Fruit fly (Drosophila melanogaster): ENCODE data around the gene CG13937.

CG13937 gene

dm6 chr3L:1886125-1886544, 3.3 kb upstream of the CG13937 start (continued):
- TF ChIP-seq lmd (GFP tag; IDR thresholded peaks at IDR 0.05) (peak; percentile 75), Drgx (GFP tag; IDR thresholded peaks at IDR 0.05) (peak; percentile 99), mirr (GFP tag; optimal IDR thresholded peaks at IDR 0.05) (no peak), tgo (GFP tag; IDR thresholded peaks at IDR 0.05) (peak; percentile 78), CG1792 (GFP tag; optimal IDR thresholded peaks at IDR 0.05) (peak; percentile 70), CG11093 (GFP tag; IDR thresholded peaks at IDR 0.05) (peak; percentile 64; the same call in 2 of the 3 replicates), dimm (GFP tag; IDR thresholded peaks at IDR 0.05) (peak; percentile 80), yki (optimal IDR thresholded peaks at IDR 0.05) (no peak), knrl (GFP tag; IDR thresholded peaks at IDR 0.05; ENCODE audit: partially characterized antibody) (no peak), gt (GFP tag; IDR thresholded peaks at IDR 0.05) (peak; percentile 61), Mes4 (GFP tag; optimal IDR thresholded peaks at IDR 0.05) (peak; percentile 78), CG7745 (tag; optimal IDR thresholded peaks at IDR 0.05) (no peak), pho (GFP tag; optimal IDR thresholded peaks at IDR 0.05) (peak; percentile 40), CG10431 (GFP tag; optimal IDR thresholded peaks at IDR 0.05) (no peak), nerfin-2 (GFP tag; IDR thresholded peaks at IDR 0.05; ENCODE audit: partially characterized antibody) (no peak), CG10959 (GFP tag; IDR thresholded peaks at IDR 0.05) (peak; percentile 95), Hey (tag; optimal IDR thresholded peaks at IDR 0.05) (no peak), gem (tag; optimal IDR thresholded peaks at IDR 0.05) (peak; percentile 90), D (optimal IDR thresholded peaks at IDR 0.05) (no peak), D (GFP tag; optimal IDR thresholded peaks at IDR 0.05) (peak; percentile 84), CG16863 (GFP tag; optimal IDR thresholded peaks at IDR 0.05) (peak; percentile 89), aop (GFP tag; IDR thresholded peaks at IDR 0.05) (peak; percentile 63), gro (GFP tag; optimal IDR thresholded peaks at IDR 0.05) (no peak), HmgD (GFP tag; optimal IDR thresholded peaks at IDR 0.05) (no peak), CG17829 (tag; optimal IDR thresholded peaks at IDR 0.05) (peak; percentile 85), CG43689 (GFP tag; IDR thresholded peaks at IDR 0.05) (peak; percentile 60; the same call in 1 of the 2 replicates), wek (GFP tag; optimal IDR thresholded peaks at IDR 0.05) (peak; percentile 68), hkb (optimal IDR thresholded peaks at IDR 0.05) (no peak), hkb (GFP tag; IDR thresholded peaks at IDR 0.05) (peak; percentile 85), CG34224 (GFP tag; IDR thresholded peaks at IDR 0.05; ENCODE audit: partially characterized antibody) (no peak), CG4707 (GFP tag; optimal IDR thresholded peaks at IDR 0.05) (peak; percentile 72), Taf1 (GFP tag; IDR thresholded peaks at IDR 0.05) (no peak), Chrac-16 (GFP tag; optimal IDR thresholded peaks at IDR 0.05) (peak; percentile 81), dati (GFP tag; IDR thresholded peaks at IDR 0.05) (0 out of 2 replicates have a peak, but pooled peaks have one; percentile 40), ac (GFP tag; optimal IDR thresholded peaks at IDR 0.05) (peak; percentile 82), CG9817 (tag; optimal IDR thresholded peaks at IDR 0.05) (peak; percentile 56), CG10565 (GFP tag; optimal IDR thresholded peaks at IDR 0.05) (peak; percentile 53), ap (GFP tag; IDR thresholded peaks at IDR 0.05) (peak; percentile 87), CG14710 (tag; optimal IDR thresholded peaks at IDR 0.05) (peak; percentile 87), chinmo (GFP tag; IDR thresholded peaks at IDR 0.05; ENCODE audit: partially characterized antibody) (no peak), Dref (GFP tag; IDR thresholded peaks at IDR 0.05) (no peak), Tbp (GFP tag; optimal IDR thresholded peaks at IDR 0.05) (no peak), Aef1 (GFP tag; IDR thresholded peaks at IDR 0.05) (peak; percentile 71), nmo (GFP tag; optimal IDR thresholded peaks at IDR 0.05) (peak; percentile 89), Nf-YC (tag; optimal IDR thresholded peaks at IDR 0.05) (peak; percentile 18), Sin3A (optimal IDR thresholded peaks at IDR 0.05) (no peak), ham (GFP tag; IDR thresholded peaks at IDR 0.05) (no peak), shn (GFP tag; optimal IDR thresholded peaks at IDR 0.05) (peak; percentile 64), wor (GFP tag; IDR thresholded peaks at IDR 0.05) (peak; percentile 80), twi (tag; optimal IDR thresholded peaks at IDR 0.05) (peak; percentile 58), en (GFP tag; optimal IDR thresholded peaks at IDR 0.05) (peak; percentile 78), ind (GFP tag; optimal IDR thresholded peaks at IDR 0.05) (peak; percentile 85), eyg (GFP tag; optimal IDR thresholded peaks at IDR 0.05) (peak; percentile 47)

Data from whole organism, embryonic.